Fruit fly (Drosophila melanogaster) whole organism: ENCODE results near the gene CG14971.

Experiments used
- EcR ChIP-seq, 2 experiments: fragments of >200 bp; optimal IDR thresholded peaks; 2 replicates each; lab custom pipeline; 2017; ENCODE audit warnings: missing biosample characterization in 2 of 2, missing genetic modification characterization in 2 of 2, missing genetic modification reagents in 2 of 2
- pan ChIP-seq: fragments of >200 bp; optimal IDR thresholded peaks from 2 replicates; lab custom pipeline; 2017

dm6 chr3L:3442751-3443524, 28.2 kb downstream of the CG14971 start:
- TF ChIP-seq pan (lab: Kevin White, UChicago): no peak
- TF ChIP-seq EcR (GFP tag; optimal IDR thresholded peaks at IDR 0.05; lab: Kevin White, UChicago): no peak
